Fruit fly (Drosophila melanogaster) Kc167 (cell line): ENCODE measurements around the gene flfl.

Experiments used
- Myc ChIP-seq: fragments of >200 bp; optimal IDR thresholded peaks from 2 replicates; lab custom pipeline; 2017; ENCODE audit warnings: missing external identifiers
- Sin3A ChIP-seq: fragments of >200 bp; optimal IDR thresholded peaks from 2 replicates; lab custom pipeline; 2018; ENCODE audit warnings: missing external identifiers
- h ChIP-seq: fragments of >200 bp; optimal IDR thresholded peaks from 3 replicates; lab custom pipeline; 2018; ENCODE audit warnings: missing external identifiers
- insv ChIP-seq: fragments of >200 bp; optimal IDR thresholded peaks from 3 replicates; lab custom pipeline; 2018; ENCODE audit warnings: missing external identifiers
- psq ChIP-seq: fragments of >200 bp; optimal IDR thresholded peaks from 2 replicates; lab custom pipeline; 2017; ENCODE audit warnings: missing external identifiers
- ttk ChIP-seq: sonication (Bioruptor generic); optimal IDR thresholded peaks from 2 replicates; lab custom pipeline; 2017; ENCODE audit warnings: missing external identifiers

Gene flfl

dm6 chr3R:13683624-13684568 lies at the start of gene flfl:
Gene flfl, plus strand, starts transcription at chr3R:13683921.
- no peak for TF ChIP-seq ttk (lab: Kevin White, UChicago)
- no peak for TF ChIP-seq Myc (lab: Kevin White, UChicago)
- no peak for TF ChIP-seq h (lab: Kevin White, UChicago)
- peak; percentile 32 for TF ChIP-seq psq

dm6 chr3R:13644778-13645660 lies 38.7 kb upstream of the flfl start:
- TF ChIP-seq h (lab: Kevin White, UChicago), result no peak
- no peak for TF ChIP-seq psq
- no peak for TF ChIP-seq Sin3A (lab: Kevin White, UChicago)
- no peak for TF ChIP-seq Myc (lab: Kevin White, UChicago)
- no peak for TF ChIP-seq insv
- TF ChIP-seq ttk (lab: Kevin White, UChicago), result no peak

DNA sequence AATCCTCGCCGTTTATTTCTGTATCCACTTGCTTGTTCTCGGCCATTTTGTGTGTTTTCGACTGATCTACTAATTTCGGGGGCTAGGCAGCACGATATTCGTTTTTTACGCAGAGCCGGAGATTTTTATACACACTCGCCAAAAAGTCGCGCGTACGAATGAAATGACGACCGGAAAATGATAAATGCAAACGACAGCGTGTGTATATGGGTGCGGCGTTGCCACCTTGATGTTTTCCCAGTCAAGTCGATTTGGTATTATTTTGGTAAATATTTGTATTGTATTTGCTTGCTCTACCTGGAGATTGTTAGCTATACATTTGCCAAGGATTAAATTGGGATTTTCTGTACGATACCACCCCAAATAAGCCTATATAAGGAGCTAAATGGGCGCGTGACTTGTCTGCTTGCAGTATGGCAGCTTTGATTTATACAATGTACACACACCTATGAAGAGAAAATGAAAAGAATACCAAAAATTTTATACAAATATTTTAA lies 37.8 kb upstream of the flfl start, which contains the start of gene sqd:
Gene sqd, minus strand, starts transcription at position 431 of the 497 bp plus-strand sequence.
- TF ChIP-seq Myc (lab: Kevin White, UChicago), result no peak
- no peak for TF ChIP-seq Sin3A (lab: Kevin White, UChicago)
- no peak for TF ChIP-seq insv

DNA sequence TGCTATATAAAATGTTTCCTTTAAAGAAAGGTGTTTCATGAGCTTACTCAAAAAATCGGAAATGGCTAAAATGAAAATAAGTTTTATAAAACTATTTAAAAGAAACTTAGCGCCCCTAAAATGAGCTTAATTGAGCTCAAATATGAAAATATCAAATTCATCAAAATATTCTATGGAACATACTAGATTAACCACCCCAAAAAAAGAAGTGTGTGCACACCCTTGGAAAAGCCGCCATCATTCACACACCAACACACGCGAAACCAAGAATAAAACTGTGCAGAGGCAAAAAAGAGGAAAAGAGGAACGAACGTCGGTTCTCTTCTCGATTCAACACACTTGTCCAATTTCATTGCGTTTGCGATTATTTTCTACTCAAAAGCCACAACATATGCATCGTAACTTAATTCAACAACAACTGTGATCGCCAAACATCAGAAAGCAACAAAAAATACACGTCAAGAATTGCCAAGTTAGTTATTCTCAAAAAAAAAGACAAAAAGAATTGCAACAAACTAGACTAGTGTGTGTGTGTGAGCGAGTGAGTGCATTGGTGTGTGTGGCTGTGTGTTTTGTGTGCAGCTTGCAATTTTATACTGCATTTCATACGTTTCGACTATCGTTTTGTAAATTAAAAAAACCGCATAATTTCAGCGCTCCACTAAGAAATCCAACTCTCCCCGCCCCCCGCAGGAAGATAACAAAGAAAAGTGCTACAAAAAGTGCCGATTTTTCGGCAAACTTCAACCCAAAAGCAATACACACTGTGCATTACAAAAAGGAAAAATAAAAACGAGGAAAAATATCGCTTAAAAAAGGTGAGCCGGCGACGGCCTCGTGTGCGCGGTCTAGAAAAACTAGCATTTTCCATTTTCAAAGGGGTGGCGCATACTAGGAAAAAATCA lies 36.7 kb upstream of the flfl start, which contains the start of gene rin:
Gene rin, plus strand, starts transcription at position 276 of the 905 bp plus-strand sequence.
- TF ChIP-seq h (lab: Kevin White, UChicago) (no peak), Sin3A (lab: Kevin White, UChicago) (no peak), insv (no peak), psq (no peak), Myc (lab: Kevin White, UChicago) (no peak), ttk (lab: Kevin White, UChicago) (no peak)

DNA sequence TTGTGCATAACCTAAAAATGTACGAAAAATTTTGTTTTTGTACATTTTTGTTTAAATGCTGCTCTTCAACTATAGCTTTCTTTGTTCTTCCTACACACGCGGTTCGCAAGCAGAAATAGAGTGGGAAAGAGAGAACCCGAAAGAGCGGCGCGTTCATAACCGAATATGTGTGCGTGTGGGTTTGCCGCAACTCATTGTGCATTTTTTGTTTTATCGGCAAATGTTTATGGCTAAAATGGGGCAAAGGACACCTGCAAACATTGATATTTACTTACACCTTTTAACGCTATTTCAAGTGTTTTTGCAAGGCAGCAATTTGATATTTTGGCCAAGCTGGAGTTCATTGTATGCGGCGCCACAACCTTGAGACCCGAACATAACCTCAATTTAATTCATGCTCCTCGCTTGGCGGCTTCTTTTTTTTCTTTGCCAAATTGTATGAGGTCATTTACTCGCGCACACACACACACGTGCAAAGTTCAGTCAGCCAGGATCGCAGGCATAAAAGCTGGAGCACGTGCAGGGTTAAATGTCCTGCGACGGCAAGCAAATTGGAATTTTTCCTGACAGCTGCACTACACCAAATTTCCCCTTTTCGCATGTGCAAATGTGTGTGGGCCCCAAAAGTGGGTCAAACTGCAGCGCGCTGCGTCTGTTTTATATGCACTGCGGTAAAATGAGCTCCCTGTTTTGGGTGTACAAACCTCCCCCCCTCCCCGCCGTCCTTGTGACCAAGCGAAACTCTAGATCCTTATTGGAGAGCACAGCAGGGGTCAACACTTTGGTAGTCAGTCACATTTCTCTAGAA lies 35.8 kb upstream of the flfl start:
- TF ChIP-seq h (lab: Kevin White, UChicago) (no peak), Myc (lab: Kevin White, UChicago) (no peak), ttk (lab: Kevin White, UChicago) (no peak), insv (no peak), psq (no peak), Sin3A (lab: Kevin White, UChicago) (no peak)

DNA sequence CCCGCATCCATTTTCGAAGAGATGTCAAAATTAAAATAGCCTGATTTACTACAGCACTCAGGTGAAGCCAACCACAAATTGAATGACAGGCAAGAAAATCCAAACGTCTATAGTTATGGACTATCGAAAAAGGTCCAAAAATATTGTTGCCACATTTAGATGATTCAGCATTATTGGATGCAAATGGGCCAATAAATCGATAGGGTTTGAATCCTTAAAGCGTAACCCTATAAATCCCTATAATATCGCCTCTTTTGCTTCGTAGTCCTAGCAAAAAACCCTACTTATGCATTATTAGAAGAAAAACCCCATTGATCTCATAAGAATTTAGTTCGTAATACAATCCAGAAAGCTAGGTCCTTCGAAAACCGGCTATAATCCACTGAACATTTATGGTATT lies 27.4 kb upstream of the flfl start, which contains the start of gene Rbp4:
Gene Rbp4, minus strand, starts transcription at position 101 of the 400 bp plus-strand sequence.
- no peak for TF ChIP-seq psq
- TF ChIP-seq Myc (lab: Kevin White, UChicago), result no peak
- no peak for TF ChIP-seq ttk (lab: Kevin White, UChicago)
- TF ChIP-seq h (lab: Kevin White, UChicago), result no peak
- no peak for TF ChIP-seq insv
- no peak for TF ChIP-seq Sin3A (lab: Kevin White, UChicago)

DNA sequence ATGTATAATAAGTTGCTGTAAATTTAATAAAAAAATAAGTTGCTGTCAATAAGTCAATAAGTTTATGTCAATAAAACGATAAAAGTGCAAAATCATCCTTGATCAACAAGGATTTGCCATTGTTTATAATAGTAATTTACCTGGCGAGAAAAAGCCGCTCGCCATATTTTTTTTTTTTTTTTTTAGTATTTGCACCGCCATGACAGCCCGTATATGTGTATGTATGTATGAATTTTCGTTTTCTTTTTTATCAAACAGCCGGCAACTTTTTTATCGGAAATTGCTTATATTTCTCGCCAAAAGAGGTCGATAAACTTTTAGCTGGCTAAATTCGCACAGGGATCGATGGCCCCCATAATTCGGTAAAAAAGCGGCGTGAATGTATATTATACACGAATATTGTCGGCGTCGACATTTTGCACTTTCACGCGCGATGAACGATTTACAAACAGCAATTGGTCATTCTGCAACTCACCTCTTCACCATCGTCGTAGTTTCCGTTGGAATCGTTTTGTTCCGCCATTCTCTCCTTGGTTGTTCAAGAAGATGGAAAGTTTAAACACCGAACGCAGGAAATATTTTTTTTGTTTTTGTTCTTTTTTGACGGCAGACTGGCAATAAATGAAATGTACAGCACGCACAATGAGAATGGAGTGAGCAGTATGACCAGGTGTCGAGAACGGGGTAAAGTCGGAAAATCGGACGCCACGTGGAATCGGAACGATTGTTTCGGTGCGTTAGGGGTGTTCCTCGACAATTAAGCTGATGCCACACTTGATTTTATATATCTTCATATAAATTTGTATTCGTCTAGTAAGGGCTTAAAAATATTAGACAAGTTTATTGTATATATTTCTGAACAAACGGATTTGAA lies 23.6 kb upstream of the flfl start, which contains the start of gene Hrb87F:
Gene Hrb87F, minus strand, starts transcription at position 667 of the 874 bp plus-strand sequence.
- no peak for TF ChIP-seq Sin3A (lab: Kevin White, UChicago)
- no peak for TF ChIP-seq insv
- no peak for TF ChIP-seq psq
- no peak for TF ChIP-seq ttk (lab: Kevin White, UChicago)

- TF ChIP-seq Myc (lab: Kevin White, UChicago), result no peak
- TF ChIP-seq h (lab: Kevin White, UChicago), result no peak
- TF ChIP-seq Sin3A (lab: Kevin White, UChicago), result no peak
- no peak for TF ChIP-seq psq
- TF ChIP-seq ttk (lab: Kevin White, UChicago), result no peak
- no peak for TF ChIP-seq insv
Measured at dm6 chr3R:13660924-13661659, 22.6 kb upstream of the flfl start, which contains the start of gene B52. Gene B52, plus strand, starts transcription at chr3R:13661311.

dm6 chr3R:13662149-13662548 lies 21.6 kb upstream of the flfl start:
- no peak for TF ChIP-seq h (lab: Kevin White, UChicago)
- TF ChIP-seq psq, result no peak
- TF ChIP-seq ttk (lab: Kevin White, UChicago), result no peak
